Fruit fly (Drosophila melanogaster): ENCODE measurements around the gene Pvf3.

DNA sequence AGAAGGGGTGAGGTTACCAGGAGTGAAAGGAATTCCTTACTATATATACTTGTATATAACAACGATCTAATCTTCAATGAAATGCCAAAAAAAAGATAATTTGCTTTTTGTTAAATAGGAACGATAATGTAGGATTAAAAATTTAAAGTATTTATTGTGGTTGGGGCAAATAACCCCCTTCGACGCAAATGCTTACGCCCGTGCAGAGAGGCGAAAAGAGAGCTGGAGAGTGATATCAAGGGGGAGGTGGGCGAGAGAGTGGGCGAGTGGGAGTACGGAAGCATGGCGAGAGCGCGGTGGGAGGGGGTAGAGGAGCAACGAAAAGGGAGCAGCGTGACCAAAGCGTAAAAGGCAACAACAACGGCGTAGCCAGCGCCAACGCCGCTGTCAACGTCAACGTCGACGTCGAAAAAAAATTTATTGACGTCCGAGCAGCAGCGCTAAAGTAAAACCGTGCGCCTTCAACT lies 31.1 kb upstream of the Pvf3 start:
- TF ChIP-seq CG8478 (optimal IDR thresholded peaks at IDR 0.05) (no peak), CTCF (optimal IDR thresholded peaks at IDR 0.05) (no peak)
